Worm (Caenorhabditis elegans) whole organism, young adult: ENCODE data around the gene W10C6.2.

Experiments used
- C06A6.2 ChIP-seq: fragments of 200-800 bp; sonication (Bioruptor generic); conservative IDR thresholded peaks from 2 replicates; pipeline ENCODE4 v1.3.6; 2022; ENCODE audit warnings: missing genetic modification characterization, missing compliant biosample characterization
- F33H1.4 ChIP-seq: fragments of 200-800 bp; sonication (Bioruptor generic); IDR thresholded peaks from 2 replicates; pipeline ENCODE4 v1.3.6; 2022; ENCODE audit warnings: missing genetic modification reagents, missing genetic modification characterization, missing compliant biosample characterization
- T26A5.8 ChIP-seq: sonication (generic microtip); optimal IDR thresholded peaks from 2 replicates; lab custom pipeline; 2016; ENCODE audit warnings: missing genetic modification characterization, missing compliant biosample characterization
- Y95B8A.8 ChIP-seq: fragments of 200-800 bp; sonication (Bioruptor generic); IDR thresholded peaks from 2 replicates; pipeline ENCODE4 v1.3.6; 2022; ENCODE audit warnings: missing genetic modification reagents, missing genetic modification characterization, missing compliant biosample characterization
- ZK185.1 ChIP-seq: sonication (generic microtip); optimal IDR thresholded peaks from 2 replicates; lab custom pipeline; 2016; ENCODE audit warnings: mild to moderate bottlenecking, missing genetic modification characterization, missing compliant biosample characterization; ENCODE audit not compliant: poor library complexity, severe bottlenecking
- akir-1 ChIP-seq: fragments of 200-800 bp; sonication (Bioruptor generic); optimal IDR thresholded peaks from 2 replicates; lab custom pipeline; 2018; ENCODE audit warnings: mild to moderate bottlenecking, missing genetic modification characterization, moderate library complexity, missing compliant biosample characterization
- aptf-2 ChIP-seq: fragments of 200-800 bp; sonication (Bioruptor generic); conservative IDR thresholded peaks from 2 replicates; pipeline ENCODE4 v1.3.6; 2022; ENCODE audit warnings: missing genetic modification reagents, missing genetic modification characterization, missing compliant biosample characterization
- attf-5 ChIP-seq: fragments of 200-800 bp; sonication (Bioruptor generic); optimal IDR thresholded peaks from 2 replicates; lab custom pipeline; 2018; ENCODE audit warnings: mild to moderate bottlenecking, missing genetic modification characterization, missing compliant biosample characterization
- bed-2 ChIP-seq: fragments of 200-800 bp; sonication (Bioruptor generic); IDR thresholded peaks from 2 replicates; pipeline ENCODE4 v1.3.6; 2022; ENCODE audit warnings: missing genetic modification reagents, missing genetic modification characterization, missing compliant biosample characterization
- ccch-3 ChIP-seq: fragments of 200-800 bp; sonication (Bioruptor generic); optimal IDR thresholded peaks from 2 replicates; lab custom pipeline; 2018; ENCODE audit warnings: mild to moderate bottlenecking, missing genetic modification characterization, missing compliant biosample characterization
- ceh-58 ChIP-seq: fragments of 200-800 bp; sonication (Bioruptor generic); IDR thresholded peaks from 2 replicates; pipeline ENCODE4 v1.3.6; 2022; ENCODE audit warnings: missing genetic modification characterization, missing compliant biosample characterization
- ceh-91 ChIP-seq: fragments of 200-800 bp; sonication (Bioruptor generic); IDR thresholded peaks from 2 replicates; pipeline ENCODE4 v1.3.6; 2022; ENCODE audit warnings: missing genetic modification reagents, missing genetic modification characterization, missing compliant biosample characterization
- chd-7 ChIP-seq: sonication (generic microtip); optimal IDR thresholded peaks from 2 replicates; lab custom pipeline; 2016; ENCODE audit warnings: mild to moderate bottlenecking, missing genetic modification characterization, moderate library complexity, missing compliant biosample characterization
- dpl-1 ChIP-seq: fragments of 150-350 bp; optimal IDR thresholded peaks from 2 replicates; lab custom pipeline; 2014; ENCODE audit warnings: missing biosample characterization, missing genetic modification reagents, missing genetic modification characterization
- efl-1 ChIP-seq: fragments of 150-350 bp; optimal IDR thresholded peaks from 2 replicates; lab custom pipeline; 2014; ENCODE audit warnings: missing biosample characterization, missing genetic modification reagents, missing genetic modification characterization
- egl-18 ChIP-seq: fragments of 200-800 bp; sonication (Bioruptor generic); IDR thresholded peaks from 2 replicates; pipeline ENCODE4 v1.3.6; 2022; ENCODE audit warnings: missing genetic modification reagents, missing genetic modification characterization, missing compliant biosample characterization
- hlh-12 ChIP-seq: sonication (generic microtip); optimal IDR thresholded peaks from 2 replicates; lab custom pipeline; 2016; ENCODE audit warnings: missing genetic modification characterization, missing compliant biosample characterization
- hrde-1 ChIP-seq: sonication (generic microtip); optimal IDR thresholded peaks from 2 replicates; lab custom pipeline; 2016; ENCODE audit warnings: missing genetic modification characterization, mild to moderate bottlenecking, missing compliant biosample characterization, moderate library complexity, missing genotype, missing genetic modification reagents, borderline replicate concordance
- hsf-1 ChIP-seq: fragments of 200-800 bp; sonication (Bioruptor generic); IDR thresholded peaks from 2 replicates; pipeline ENCODE4 v1.3.6; 2022; ENCODE audit warnings: missing genetic modification reagents, missing genetic modification characterization, missing compliant biosample characterization
- let-526 ChIP-seq: fragments of 200-800 bp; sonication (Bioruptor generic); IDR thresholded peaks from 2 replicates; pipeline ENCODE4 v1.3.6; 2022; ENCODE audit warnings: missing genetic modification reagents, missing genetic modification characterization, missing compliant biosample characterization
- lin-35 ChIP-seq, 3 experiments: fragments of 150-350 bp in 2 of 3; sonication (generic microtip) in 1 of 3; optimal IDR thresholded peaks; 2 replicates each; lab custom pipeline; 2014 to 2018; ENCODE audit warnings: missing biosample characterization in 3 of 3, missing genetic modification characterization in 3 of 3, missing genetic modification reagents in 3 of 3
- lir-1 ChIP-seq: fragments of 200-800 bp; sonication (Bioruptor generic); conservative IDR thresholded peaks from 2 replicates; pipeline ENCODE4 v1.3.6; 2022; ENCODE audit warnings: missing genetic modification reagents, missing genetic modification characterization, missing compliant biosample characterization
- lsy-27 ChIP-seq: sonication (generic microtip); optimal IDR thresholded peaks from 2 replicates; lab custom pipeline; 2017; ENCODE audit warnings: missing genetic modification characterization, mild to moderate bottlenecking, missing compliant biosample characterization, antibody characterized with exemption, missing genotype, borderline replicate concordance; ENCODE audit not compliant: insufficient read depth
- mes-4 ChIP-seq: sonication (generic microtip); optimal IDR thresholded peaks from 2 replicates; lab custom pipeline; 2016; ENCODE audit warnings: missing genotype, missing genetic modification characterization, missing compliant biosample characterization
- mxl-1 ChIP-seq: sonication (generic microtip); optimal IDR thresholded peaks from 2 replicates; lab custom pipeline; 2016; ENCODE audit warnings: missing genetic modification characterization, missing compliant biosample characterization
- nfya-1 ChIP-seq: sonication (generic microtip); optimal IDR thresholded peaks from 2 replicates; lab custom pipeline; 2017; ENCODE audit warnings: antibody characterized with exemption, missing compliant biosample characterization, missing genetic modification characterization, borderline replicate concordance; ENCODE audit not compliant: insufficient read depth
- nhr-120 ChIP-seq: fragments of 200-800 bp; sonication (Bioruptor generic); IDR thresholded peaks from 2 replicates; pipeline ENCODE4 v1.3.6; 2022; ENCODE audit warnings: missing genetic modification characterization, missing compliant biosample characterization
- nhr-80 ChIP-seq: sonication (generic microtip); optimal IDR thresholded peaks from 2 replicates; lab custom pipeline; 2016; ENCODE audit warnings: missing genetic modification characterization, missing compliant biosample characterization
- pbrm-1 ChIP-seq: fragments of 200-800 bp; sonication (Bioruptor generic); IDR thresholded peaks from 2 replicates; pipeline ENCODE4 v1.3.6; 2022; ENCODE audit warnings: missing genetic modification reagents, missing genetic modification characterization, missing compliant biosample characterization
- rec-8 ChIP-seq, 2 experiments: sonication (generic microtip); optimal IDR thresholded peaks; 2 replicates each; lab custom pipeline; 2016; ENCODE audit warnings: mild to moderate bottlenecking in 2 of 2, missing genetic modification characterization in 2 of 2, missing genetic modification reagents in 2 of 2, missing genotype in 2 of 2, missing biosample characterization in 1 of 2, missing compliant biosample characterization in 1 of 2, moderate library complexity in 1 of 2
- rpc-1 ChIP-seq, 2 experiments: fragments of 150-350 bp in 1 of 2; sonication (generic microtip) in 1 of 2; optimal IDR thresholded peaks; 2 replicates each; lab custom pipeline; 2014 to 2018; ENCODE audit warnings: missing biosample characterization in 1 of 2, missing genetic modification characterization in 1 of 2, missing genetic modification reagents in 1 of 2, missing genotype in 1 of 2
- zim-3 ChIP-seq: sonication (generic microtip); optimal IDR thresholded peaks from 2 replicates; lab custom pipeline; 2017; ENCODE audit warnings: mild to moderate bottlenecking, missing genetic modification characterization, moderate library complexity, missing compliant biosample characterization
- ztf-6 ChIP-seq: fragments of 200-800 bp; sonication (Bioruptor generic); IDR thresholded peaks from 2 replicates; pipeline ENCODE4 v1.3.6; 2022; ENCODE audit warnings: missing genetic modification reagents, missing genetic modification characterization, missing compliant biosample characterization

Gene W10C6.2

DNA sequence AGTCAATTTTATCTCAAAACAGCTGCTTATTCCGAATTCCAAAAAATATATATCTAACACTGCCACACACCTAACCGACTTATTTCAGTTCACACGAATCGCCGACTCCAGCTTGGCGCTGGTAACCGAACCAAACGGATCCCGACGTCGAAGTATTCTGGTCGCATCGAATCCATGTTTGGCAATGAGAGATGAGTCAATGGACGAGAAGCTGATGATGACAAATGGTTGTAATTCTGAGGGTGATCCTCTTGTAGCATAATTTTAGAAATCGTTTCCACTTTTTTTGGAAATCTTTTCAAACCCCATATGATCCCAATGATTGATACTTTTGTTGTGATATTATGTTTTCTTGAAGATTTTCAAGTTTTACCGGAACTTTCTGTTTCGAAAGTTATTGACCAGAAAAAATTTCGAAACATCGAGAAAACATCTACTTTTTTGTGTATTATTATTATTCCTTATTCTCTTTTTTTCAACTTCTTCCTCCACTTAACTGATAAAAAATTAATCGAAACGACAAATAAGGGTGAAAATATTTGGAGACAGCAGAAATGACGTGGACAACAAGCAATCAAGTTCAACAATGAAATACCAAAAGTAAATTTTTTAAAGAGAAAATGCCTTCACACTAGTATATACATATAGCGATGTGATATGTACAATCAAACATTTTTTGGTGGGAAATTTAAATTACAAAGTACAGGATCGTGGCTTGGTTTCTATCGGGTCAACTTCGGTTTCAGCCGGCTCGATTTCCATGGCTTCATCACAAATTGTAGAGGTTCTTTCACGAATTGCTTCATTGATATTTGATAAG, 28.4 kb upstream of the W10C6.2 start (continued):
- TF ChIP-seq let-526 (GFP tag; lab: Robert Waterston, UW) (peak; percentile 71), rec-8 (tag; optimal IDR thresholded peaks at IDR 0.05; lab: Kevin White, UChicago) (no peak), nfya-1 (tag; lab: Kevin White, UChicago) (no peak), lir-1 (no peak), Y95B8A.8 (peak; percentile 87), ccch-3 (no peak), mxl-1 (tag; lab: Kevin White, UChicago) (no peak), F33H1.4 (GFP tag; lab: Robert Waterston, UW) (no peak; the same call in 1 of the 2 replicates), ceh-91 (GFP tag; lab: Robert Waterston, UW) (no peak)

DNA sequence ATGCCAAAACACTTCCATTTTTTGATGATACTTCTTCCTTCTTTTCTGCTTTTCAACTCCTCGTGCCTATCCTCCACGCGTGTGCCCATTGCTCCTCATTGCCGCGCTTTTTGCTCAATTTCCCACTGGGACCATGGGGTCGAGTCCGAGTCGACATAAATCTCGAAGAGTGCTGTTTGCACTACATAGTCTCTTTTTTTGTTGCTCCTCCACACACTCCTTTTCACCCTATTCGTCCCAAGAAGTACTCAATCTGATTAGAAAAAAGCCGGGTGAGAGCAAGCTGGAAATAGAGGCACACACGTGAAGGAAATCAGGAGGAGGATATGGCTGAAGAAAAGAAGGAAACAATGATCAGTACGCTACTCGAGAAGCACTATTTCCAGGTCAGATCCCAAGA, 20.9 kb upstream of the W10C6.2 start, which contains the start of gene arrd-6:
Gene arrd-6 (plus strand): TSS at position 169 of the 400 bp plus-strand sequence.
- TF ChIP-seq pbrm-1 (GFP tag; lab: Robert Waterston, UW) (0 out of 2 replicates have a peak, but pooled peaks have one; percentile 20), rec-8 (tag; optimal IDR thresholded peaks at IDR 0.05; lab: Kevin White, UChicago) (no peak)

ce11 chrII:11140140-11140539, 18.4 kb upstream of the W10C6.2 start, which contains the start of gene F40F8.4:
Gene F40F8.4, minus strand, starts transcription at chrII:11140240.
- TF ChIP-seq egl-18 (GFP tag; lab: Robert Waterston, UW) (no peak), attf-5 (GFP tag; lab: Kevin White, UChicago) (no peak), lsy-27 (tag; lab: Kevin White, UChicago) (no peak), nhr-120 (no peak), lin-35 (GFP tag; optimal IDR thresholded peaks at IDR 0.05; lab: Kevin White, UChicago) (no peak), ztf-6 (GFP tag; lab: Robert Waterston, UW) (no peak), zim-3 (tag; lab: Kevin White, UChicago) (no peak), hlh-12 (tag; lab: Kevin White, UChicago) (no peak), dpl-1 (GFP tag; lab: Kevin White, UChicago) (no peak), efl-1 (no peak), mes-4 (tag; lab: Kevin White, UChicago) (no peak), hrde-1 (tag; lab: Kevin White, UChicago) (no peak), hsf-1 (no peak), chd-7 (no peak), ZK185.1 (tag; lab: Kevin White, UChicago) (no peak)

DNA sequence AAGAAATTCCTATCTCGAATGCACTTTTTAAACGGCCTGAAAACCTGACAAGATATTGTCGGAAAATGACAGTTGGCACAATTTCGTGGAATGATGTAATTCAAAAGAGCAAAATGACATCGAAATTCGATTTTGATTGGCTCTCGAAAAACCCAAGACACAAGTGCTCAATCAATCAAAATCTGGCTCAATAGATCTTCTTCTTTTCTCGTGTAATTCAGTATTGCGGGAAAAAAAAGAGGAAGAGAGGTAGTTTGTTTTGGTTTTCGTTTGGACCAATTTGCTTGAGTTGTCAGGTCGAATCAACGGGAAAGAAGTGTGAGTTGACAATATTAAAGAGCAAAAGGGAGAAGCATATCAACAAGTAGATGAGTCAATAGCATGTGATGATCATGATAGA, 14.1 kb upstream of the W10C6.2 start:
- TF ChIP-seq nhr-80 (peak; percentile 18), C06A6.2 (GFP tag; lab: Robert Waterston, UW) (no peak)

DNA sequence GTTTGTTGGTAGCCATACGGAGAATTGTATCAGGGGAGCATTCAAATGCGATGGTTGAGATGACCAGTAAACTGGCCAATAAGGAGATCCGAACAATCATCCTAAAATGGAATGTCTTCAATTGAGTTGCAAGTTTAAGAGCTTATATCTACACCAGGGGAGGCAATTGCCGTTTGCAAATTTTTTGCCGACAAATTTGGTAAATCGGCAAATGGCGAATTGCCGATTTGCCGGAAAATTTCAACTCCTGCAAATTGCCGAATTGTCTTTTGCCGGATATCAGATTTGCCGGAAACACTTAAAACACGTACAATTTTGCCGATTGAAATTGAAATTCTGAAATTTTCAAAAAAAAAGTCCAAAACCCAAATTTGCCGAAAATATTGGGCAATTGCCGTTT, 13.1 kb upstream of the W10C6.2 start, which contains the start of gene F40F8.5:
Gene F40F8.5 (minus strand): TSS at position 101 of the 400 bp plus-strand sequence.
- no peak for TF ChIP-seq T26A5.8 (tag; lab: Kevin White, UChicago)
- no peak for TF ChIP-seq rpc-1 (optimal IDR thresholded peaks at IDR 0.05; lab: Kevin White, UChicago)
- TF ChIP-seq rpc-1 (tag; optimal IDR thresholded peaks at IDR 0.05; lab: Kevin White, UChicago), result no peak
- no peak for TF ChIP-seq ceh-58 (GFP tag; lab: Robert Waterston, UW)
- TF ChIP-seq aptf-2 (GFP tag; lab: Robert Waterston, UW), result no peak
- TF ChIP-seq akir-1 (GFP tag; lab: Kevin White, UChicago), result no peak
- no peak for TF ChIP-seq ztf-6 (GFP tag; lab: Robert Waterston, UW)
- no peak for TF ChIP-seq bed-2 (GFP tag; lab: Robert Waterston, UW)
